Worm (Caenorhabditis elegans) whole organism, young adult: ENCODE data around the gene ZK682.7.
A peak's percentile ranks its signal among the peaks of the same experiment; 100 is the strongest.

Source experiments
- B0035.1 ChIP-seq: sonication (generic microtip); optimal IDR thresholded peaks from 2 replicates; lab custom pipeline; 2016; ENCODE audit warnings: missing genetic modification characterization, mild to moderate bottlenecking, missing compliant biosample characterization, missing genotype, missing genetic modification reagents
- F10E7.11 ChIP-seq: sonication (generic microtip); optimal IDR thresholded peaks from 2 replicates; lab custom pipeline; 2017; ENCODE audit warnings: mild to moderate bottlenecking, missing genetic modification characterization, moderate library complexity, missing compliant biosample characterization
- F22D6.2 ChIP-seq: sonication (generic microtip); optimal IDR thresholded peaks from 2 replicates; lab custom pipeline; 2016; ENCODE audit warnings: mild to moderate bottlenecking, missing genetic modification characterization, missing compliant biosample characterization
- F23B12.7 ChIP-seq: sonication (generic microtip); optimal IDR thresholded peaks from 2 replicates; lab custom pipeline; 2017; ENCODE audit warnings: missing genetic modification characterization, mild to moderate bottlenecking, missing compliant biosample characterization, antibody characterized with exemption, moderate library complexity; ENCODE audit not compliant: insufficient read depth
- F49E8.2 ChIP-seq: sonication (generic microtip); optimal IDR thresholded peaks from 3 replicates; lab custom pipeline; 2017; ENCODE audit warnings: missing genetic modification characterization, mild to moderate bottlenecking, missing compliant biosample characterization, antibody characterized with exemption, moderate library complexity; ENCODE audit not compliant: insufficient read depth
- F55B11.4 ChIP-seq: sonication (generic microtip); optimal IDR thresholded peaks from 2 replicates; lab custom pipeline; 2016; ENCODE audit warnings: missing compliant biosample characterization, missing genetic modification characterization, borderline replicate concordance; ENCODE audit not compliant: insufficient read depth
- F57C9.4 ChIP-seq: sonication (generic microtip); optimal IDR thresholded peaks from 2 replicates; lab custom pipeline; 2017; ENCODE audit warnings: mild to moderate bottlenecking, missing genetic modification characterization, missing compliant biosample characterization
- K11D2.4 ChIP-seq: fragments of 200-800 bp; sonication (Bioruptor generic); IDR thresholded peaks from 2 replicates; pipeline ENCODE4 v1.3.6; 2022; ENCODE audit warnings: missing genetic modification reagents, missing genetic modification characterization, missing compliant biosample characterization
- K12H6.12 ChIP-seq: fragments of 200-800 bp; sonication (Bioruptor generic); optimal IDR thresholded peaks from 2 replicates; lab custom pipeline; 2018; ENCODE audit warnings: mild to moderate bottlenecking, missing genetic modification characterization, missing compliant biosample characterization
- Y53G8AR.9 ChIP-seq: fragments of 200-800 bp; sonication (Bioruptor generic); conservative IDR thresholded peaks from 2 replicates; pipeline ENCODE4 v1.3.6; 2022; ENCODE audit warnings: missing genetic modification reagents, missing genetic modification characterization, missing compliant biosample characterization
- Y67H2A.10 ChIP-seq: fragments of 200-800 bp; sonication (Bioruptor generic); conservative IDR thresholded peaks from 2 replicates; pipeline ENCODE4 v1.3.6; 2022; ENCODE audit warnings: missing genetic modification reagents, missing genetic modification characterization, missing compliant biosample characterization
- Y95B8A.8 ChIP-seq: fragments of 200-800 bp; sonication (Bioruptor generic); IDR thresholded peaks from 2 replicates; pipeline ENCODE4 v1.3.6; 2022; ENCODE audit warnings: missing genetic modification reagents, missing genetic modification characterization, missing compliant biosample characterization
- akir-1 ChIP-seq: fragments of 200-800 bp; sonication (Bioruptor generic); optimal IDR thresholded peaks from 2 replicates; lab custom pipeline; 2018; ENCODE audit warnings: mild to moderate bottlenecking, missing genetic modification characterization, moderate library complexity, missing compliant biosample characterization
- aptf-2 ChIP-seq: fragments of 200-800 bp; sonication (Bioruptor generic); conservative IDR thresholded peaks from 2 replicates; pipeline ENCODE4 v1.3.6; 2022; ENCODE audit warnings: missing genetic modification reagents, missing genetic modification characterization, missing compliant biosample characterization
- bed-1 ChIP-seq: fragments of 200-800 bp; sonication (Bioruptor generic); IDR thresholded peaks from 2 replicates; pipeline ENCODE4 v1.3.6; 2022; ENCODE audit warnings: missing genetic modification reagents, missing genetic modification characterization, missing compliant biosample characterization
- bed-2 ChIP-seq: fragments of 200-800 bp; sonication (Bioruptor generic); IDR thresholded peaks from 2 replicates; pipeline ENCODE4 v1.3.6; 2022; ENCODE audit warnings: missing genetic modification reagents, missing genetic modification characterization, missing compliant biosample characterization
- ceh-40 ChIP-seq: fragments of 200-800 bp; sonication (Bioruptor generic); IDR thresholded peaks from 2 replicates; pipeline ENCODE4 v1.3.6; 2022; ENCODE audit warnings: missing genetic modification characterization, missing compliant biosample characterization
- ceh-91 ChIP-seq: fragments of 200-800 bp; sonication (Bioruptor generic); IDR thresholded peaks from 2 replicates; pipeline ENCODE4 v1.3.6; 2022; ENCODE audit warnings: missing genetic modification reagents, missing genetic modification characterization, missing compliant biosample characterization
- chd-7 ChIP-seq: sonication (generic microtip); optimal IDR thresholded peaks from 2 replicates; lab custom pipeline; 2016; ENCODE audit warnings: mild to moderate bottlenecking, missing genetic modification characterization, moderate library complexity, missing compliant biosample characterization
- dpff-1 ChIP-seq: sonication (generic microtip); optimal IDR thresholded peaks from 2 replicates; lab custom pipeline; 2017; ENCODE audit warnings: mild to moderate bottlenecking, missing genetic modification characterization, missing compliant biosample characterization
- egl-18 ChIP-seq: fragments of 200-800 bp; sonication (Bioruptor generic); IDR thresholded peaks from 2 replicates; pipeline ENCODE4 v1.3.6; 2022; ENCODE audit warnings: missing genetic modification reagents, missing genetic modification characterization, missing compliant biosample characterization
- ets-4 ChIP-seq: fragments of 200-800 bp; sonication (Bioruptor generic); optimal IDR thresholded peaks from 2 replicates; lab custom pipeline; 2018; ENCODE audit warnings: mild to moderate bottlenecking, missing genetic modification characterization, missing compliant biosample characterization
- fkh-3 ChIP-seq: sonication (generic microtip); optimal IDR thresholded peaks from 2 replicates; lab custom pipeline; 2016; ENCODE audit warnings: mild to moderate bottlenecking, missing genetic modification characterization, missing compliant biosample characterization
- gei-17 ChIP-seq: fragments of 200-800 bp; sonication (Bioruptor generic); optimal IDR thresholded peaks from 2 replicates; lab custom pipeline; 2018; ENCODE audit warnings: mild to moderate bottlenecking, missing genetic modification characterization, missing compliant biosample characterization
- him-1 ChIP-seq: sonication (generic microtip); optimal IDR thresholded peaks from 2 replicates; lab custom pipeline; 2016; ENCODE audit warnings: missing genotype, missing genetic modification reagents, missing genetic modification characterization, missing compliant biosample characterization
- hlh-12 ChIP-seq: sonication (generic microtip); optimal IDR thresholded peaks from 2 replicates; lab custom pipeline; 2016; ENCODE audit warnings: missing genetic modification characterization, missing compliant biosample characterization
- hlh-26 ChIP-seq: fragments of 200-800 bp; sonication (Bioruptor generic); conservative IDR thresholded peaks from 2 replicates; pipeline ENCODE4 v1.3.6; 2022; ENCODE audit warnings: missing genetic modification reagents, missing genetic modification characterization, missing compliant biosample characterization
- hmg-20 ChIP-seq: fragments of 200-800 bp; sonication (Bioruptor generic); IDR thresholded peaks from 2 replicates; pipeline ENCODE4 v1.3.6; 2022; ENCODE audit warnings: missing genetic modification reagents, missing genetic modification characterization, missing compliant biosample characterization
- lag-1 ChIP-seq: fragments of 200-800 bp; sonication (Bioruptor generic); IDR thresholded peaks from 2 replicates; pipeline ENCODE4 v1.3.6; 2022; ENCODE audit warnings: missing genetic modification reagents, missing genetic modification characterization, missing compliant biosample characterization
- lin-40 ChIP-seq: sonication (generic microtip); optimal IDR thresholded peaks from 2 replicates; lab custom pipeline; 2016; ENCODE audit warnings: missing genetic modification characterization, mild to moderate bottlenecking, missing compliant biosample characterization, missing genotype, missing genetic modification reagents
- lin-54 ChIP-seq: fragments of 200-800 bp; sonication (Bioruptor generic); optimal IDR thresholded peaks from 2 replicates; lab custom pipeline; 2018; ENCODE audit warnings: mild to moderate bottlenecking, missing genetic modification characterization, missing compliant biosample characterization
- lsl-1 ChIP-seq: fragments of 200-800 bp; sonication (Bioruptor generic); optimal IDR thresholded peaks from 2 replicates; lab custom pipeline; 2018; ENCODE audit warnings: mild to moderate bottlenecking, missing genetic modification characterization, moderate library complexity, missing compliant biosample characterization
- lsy-27 ChIP-seq: sonication (generic microtip); optimal IDR thresholded peaks from 2 replicates; lab custom pipeline; 2017; ENCODE audit warnings: missing genetic modification characterization, mild to moderate bottlenecking, missing compliant biosample characterization, antibody characterized with exemption, missing genotype, borderline replicate concordance; ENCODE audit not compliant: insufficient read depth
- madf-10 ChIP-seq: sonication (generic microtip); optimal IDR thresholded peaks from 2 replicates; lab custom pipeline; 2016; ENCODE audit warnings: mild to moderate bottlenecking, missing genetic modification characterization, missing compliant biosample characterization
- mel-28 ChIP-seq: sonication (generic microtip); optimal IDR thresholded peaks from 2 replicates; lab custom pipeline; 2016; ENCODE audit warnings: borderline replicate concordance, mild to moderate bottlenecking, missing genetic modification characterization, missing compliant biosample characterization
- mes-4 ChIP-seq: sonication (generic microtip); optimal IDR thresholded peaks from 2 replicates; lab custom pipeline; 2016; ENCODE audit warnings: missing genotype, missing genetic modification characterization, missing compliant biosample characterization
- nfya-1 ChIP-seq: sonication (generic microtip); optimal IDR thresholded peaks from 2 replicates; lab custom pipeline; 2017; ENCODE audit warnings: antibody characterized with exemption, missing compliant biosample characterization, missing genetic modification characterization, borderline replicate concordance; ENCODE audit not compliant: insufficient read depth
- nfyb-1 ChIP-seq: fragments of 200-800 bp; sonication (Bioruptor generic); IDR thresholded peaks from 2 replicates; pipeline ENCODE4 v1.3.6; 2022; ENCODE audit warnings: missing genetic modification reagents, missing genetic modification characterization, missing compliant biosample characterization
- pha-4 ChIP-seq: fragments of 150-350 bp; sonication (generic microtip); optimal IDR thresholded peaks from 2 replicates; lab custom pipeline; 2014; ENCODE audit warnings: missing biosample characterization, missing genetic modification reagents, missing genetic modification characterization
- sdz-38 ChIP-seq: sonication (generic microtip); optimal IDR thresholded peaks from 2 replicates; lab custom pipeline; 2016; ENCODE audit warnings: missing genotype, missing genetic modification characterization, missing compliant biosample characterization
- sea-2 ChIP-seq: fragments of 200-800 bp; sonication (Bioruptor generic); IDR thresholded peaks from 2 replicates; pipeline ENCODE4 v1.3.6; 2022; ENCODE audit warnings: missing genetic modification characterization, missing compliant biosample characterization
- tbx-9 ChIP-seq: sonication (generic microtip); optimal IDR thresholded peaks from 2 replicates; lab custom pipeline; 2016; ENCODE audit warnings: borderline replicate concordance, missing genetic modification characterization, inconsistent platforms, missing compliant biosample characterization
- unc-130 ChIP-seq: sonication (generic microtip); optimal IDR thresholded peaks from 2 replicates; lab custom pipeline; 2016; ENCODE audit warnings: missing genetic modification reagents, missing genetic modification characterization, missing compliant biosample characterization
- zfh-2 ChIP-seq: fragments of 200-800 bp; sonication (Bioruptor generic); conservative IDR thresholded peaks from 2 replicates; pipeline ENCODE4 v1.3.6; 2022; ENCODE audit warnings: missing genetic modification reagents, missing genetic modification characterization, missing compliant biosample characterization
- ztf-18 ChIP-seq: sonication (generic microtip); optimal IDR thresholded peaks from 2 replicates; lab custom pipeline; 2016; ENCODE audit warnings: missing genotype, mild to moderate bottlenecking, missing genetic modification characterization, missing compliant biosample characterization
- ztf-25 ChIP-seq: fragments of 200-800 bp; sonication (Bioruptor generic); IDR thresholded peaks from 2 replicates; pipeline ENCODE4 v1.3.6; 2022; ENCODE audit warnings: missing genetic modification reagents, missing genetic modification characterization, missing compliant biosample characterization
- ztf-26 ChIP-seq: sonication (generic microtip); optimal IDR thresholded peaks from 2 replicates; lab custom pipeline; 2017; ENCODE audit warnings: missing genetic modification characterization, missing compliant biosample characterization
- ztf-3 ChIP-seq: fragments of 200-800 bp; sonication (Bioruptor generic); optimal IDR thresholded peaks from 2 replicates; lab custom pipeline; 2018; ENCODE audit warnings: mild to moderate bottlenecking, missing genetic modification characterization, missing compliant biosample characterization

Gene ZK682.7

DNA sequence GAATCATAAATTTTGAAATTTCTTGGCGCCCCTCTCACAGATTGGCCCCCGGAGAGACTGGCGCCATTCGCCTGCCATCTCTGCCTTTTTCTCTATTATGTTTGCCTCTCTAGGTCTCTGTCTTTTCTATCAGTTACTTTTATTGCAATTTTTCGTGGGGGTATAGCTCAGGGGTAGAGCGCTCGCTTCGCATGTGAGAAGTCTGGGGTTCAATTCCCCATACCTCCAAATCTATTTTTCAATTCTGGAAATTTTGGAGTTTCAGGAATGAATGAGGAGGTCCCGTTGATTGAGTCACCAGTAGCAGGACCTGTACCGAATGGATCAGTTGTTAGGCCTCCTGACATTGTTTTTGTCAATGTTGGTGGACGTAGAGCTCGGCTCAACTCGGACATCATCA lies 26.1 kb upstream of the ZK682.7 start, which contains the start of gene kvs-3 (continued):
- TF ChIP-seq F57C9.4 (tag; lab: Kevin White, UChicago) (no peak), ztf-3 (peak; percentile 56), F10E7.11 (peak; percentile 72), gei-17 (GFP tag; lab: Kevin White, UChicago) (no peak), Y67H2A.10 (GFP tag; lab: Robert Waterston, UW) (peak; percentile 50; the same call in 1 of the 2 replicates), lin-40 (tag; lab: Kevin White, UChicago) (peak; percentile 65), ztf-18 (tag; lab: Kevin White, UChicago) (peak; percentile 84), F23B12.7 (peak; percentile 62), akir-1 (GFP tag; lab: Kevin White, UChicago) (no peak), sea-2 (GFP tag; lab: Robert Waterston, UW) (0 out of 2 replicates have a peak, but pooled peaks have one; percentile 70), K11D2.4 (GFP tag; lab: Robert Waterston, UW) (peak; percentile 67), nfyb-1 (peak; percentile 92), ceh-40 (GFP tag; lab: Robert Waterston, UW) (peak; percentile 90), ztf-25 (GFP tag; lab: Robert Waterston, UW) (peak; percentile 91), aptf-2 (GFP tag; lab: Robert Waterston, UW) (no peak), K12H6.12 (peak; percentile 78), chd-7 (tag; lab: Kevin White, UChicago) (peak; percentile 88), lag-1 (0 out of 2 replicates have a peak, but pooled peaks have one; percentile 39), sdz-38 (tag; lab: Kevin White, UChicago) (peak; percentile 10), bed-1 (GFP tag; lab: Robert Waterston, UW) (0 out of 2 replicates have a peak, but pooled peaks have one; percentile 14), F22D6.2 (peak; percentile 27), lsy-27 (tag; lab: Kevin White, UChicago) (peak; percentile 34), nfya-1 (tag; lab: Kevin White, UChicago) (no peak), ztf-26 (tag; lab: Kevin White, UChicago) (peak; percentile 70), mel-28 (tag; lab: Kevin White, UChicago) (no peak), bed-2 (GFP tag; lab: Robert Waterston, UW) (0 out of 2 replicates have a peak, but pooled peaks have one; percentile 40), him-1 (tag; lab: Kevin White, UChicago) (peak; percentile 90), unc-130 (peak; percentile 44), fkh-3 (tag; lab: Kevin White, UChicago) (peak; percentile 85), hlh-26 (no peak), ets-4 (GFP tag; lab: Kevin White, UChicago) (peak; percentile 37), lsl-1 (GFP tag; lab: Kevin White, UChicago) (no peak), Y95B8A.8 (GFP tag; lab: Robert Waterston, UW) (0 out of 2 replicates have a peak, but pooled peaks have one; percentile 8), Y53G8AR.9 (GFP tag; lab: Robert Waterston, UW) (peak; percentile 83), F49E8.2 (tag; lab: Kevin White, UChicago) (peak; percentile 61), ceh-91 (peak; percentile 40; the same call in 1 of the 2 replicates), zfh-2 (GFP tag; lab: Robert Waterston, UW) (no peak), dpff-1 (peak; percentile 44), mes-4 (tag; lab: Kevin White, UChicago) (peak; percentile 66), egl-18 (GFP tag; lab: Robert Waterston, UW) (peak; percentile 75; the same call in 1 of the 2 replicates), lin-54 (peak; percentile 71), F55B11.4 (tag; lab: Kevin White, UChicago) (no peak), hmg-20 (GFP tag; lab: Robert Waterston, UW) (0 out of 2 replicates have a peak, but pooled peaks have one; percentile 39), madf-10 (tag; lab: Kevin White, UChicago) (peak; percentile 80), B0035.1 (tag; lab: Kevin White, UChicago) (peak; percentile 41), pha-4 (no peak), hlh-12 (peak; percentile 50), tbx-9 (tag; lab: Kevin White, UChicago) (peak; percentile 19)
